Worm (Caenorhabditis elegans): ENCODE results near the gene B0554.4.

- TF ChIP-seq pha-4 (tag; optimal IDR thresholded peaks at IDR 0.05), result no peak
- no peak for TF ChIP-seq lsy-2 (tag; optimal IDR thresholded peaks at IDR 0.05)
These were observed 43.6 kb downstream of the B0554.4 start, which contains the start of gene srt-31 for ce11 chrV:472589-472988.

Data from whole organism, mixed stage, embryonic.